Worm (Caenorhabditis elegans): Measurements from ENCODE around the gene Y82E9BR.6.

DNA sequence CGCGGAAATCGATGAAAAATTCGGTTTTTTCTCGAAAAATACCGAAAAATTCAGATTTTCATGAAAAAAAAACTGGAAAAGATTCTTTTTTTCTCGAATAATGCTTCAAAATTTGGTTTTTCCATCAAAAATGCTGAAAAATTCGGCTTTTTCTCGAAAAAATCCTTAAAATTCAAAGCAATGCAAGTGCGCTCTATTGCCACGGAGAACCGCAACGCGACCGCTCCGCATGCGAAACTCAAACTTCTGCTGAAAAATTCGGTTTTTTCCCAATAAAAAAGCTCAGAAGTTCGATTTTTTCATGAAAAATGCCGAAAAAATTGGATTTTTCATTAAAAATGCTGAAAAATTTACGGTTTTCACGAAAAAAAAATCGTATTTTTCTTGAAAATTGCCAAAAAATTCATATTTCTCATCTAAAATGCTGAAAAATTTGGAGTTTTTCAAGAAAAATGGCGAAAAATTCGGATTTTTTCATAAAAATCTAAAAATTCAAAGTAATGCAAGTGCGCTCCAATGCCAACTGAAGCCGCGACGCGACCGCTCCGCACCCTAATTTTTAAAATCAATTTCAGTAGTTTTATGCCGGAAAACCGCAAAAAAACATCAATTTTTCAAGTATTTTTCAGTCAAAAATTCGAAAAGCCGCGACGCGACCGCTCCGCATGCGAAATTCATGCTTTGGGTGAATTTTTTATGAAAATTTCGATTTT, 32.3 kb downstream of the Y82E9BR.6 start:
- TF ChIP-seq W03F9.2 (tag; optimal IDR thresholded peaks at IDR 0.05): no peak
- no peak for TF ChIP-seq him-1 (tag; optimal IDR thresholded peaks at IDR 0.05)
- TF ChIP-seq dao-5 (tag; optimal IDR thresholded peaks at IDR 0.05): no peak

All from whole organism, L4/young adult.